Fruit fly (Drosophila melanogaster): ENCODE data around the gene Sytbeta.

The Sytbeta gene

dm6 chr3L:15047606-15048005 is 17.2 kb downstream of the Sytbeta start:
- TF ChIP-seq CG10669 (GFP tag; optimal IDR thresholded peaks at IDR 0.05) (no peak), CG11294 (GFP tag; IDR thresholded peaks at IDR 0.05) (no peak), Eip78C (GFP tag) (no peak), CG6854 (GFP tag; optimal IDR thresholded peaks at IDR 0.05) (no peak), fd85E (GFP tag; optimal IDR thresholded peaks at IDR 0.05) (no peak), CG7368 (GFP tag; optimal IDR thresholded peaks at IDR 0.05) (no peak), ss (GFP tag; optimal IDR thresholded peaks at IDR 0.05) (no peak), Gug (GFP tag; IDR thresholded peaks at IDR 0.05) (no peak), Blimp-1 (GFP tag; optimal IDR thresholded peaks at IDR 0.05) (no peak)

- TF ChIP-seq CG15336 (GFP tag; IDR thresholded peaks at IDR 0.05): no peak
- TF ChIP-seq CG6276 (GFP tag; optimal IDR thresholded peaks at IDR 0.05): no peak
- TF ChIP-seq CG9139 (GFP tag; optimal IDR thresholded peaks at IDR 0.05): no peak
- TF ChIP-seq fkh (GFP tag; optimal IDR thresholded peaks at IDR 0.05): no peak
- TF ChIP-seq acj6 (GFP tag; optimal IDR thresholded peaks at IDR 0.05): no peak
- TF ChIP-seq fd59A (GFP tag; optimal IDR thresholded peaks at IDR 0.05): no peak
- TF ChIP-seq achi (GFP tag; optimal IDR thresholded peaks at IDR 0.05): no peak
- TF ChIP-seq CG4318 (GFP tag; optimal IDR thresholded peaks at IDR 0.05): no peak
Measured at dm6 chr3L:15045114-15045513, 19.7 kb downstream of the Sytbeta start.

dm6 chr3L:15043874-15044336 is 20.9 kb downstream of the Sytbeta start, which contains the start of gene ind:
Gene ind (minus strand): TSS chr3L:15043924.
- no peak for TF ChIP-seq topi (GFP tag; optimal IDR thresholded peaks at IDR 0.05)
- no peak for TF ChIP-seq Lpt (GFP tag; optimal IDR thresholded peaks at IDR 0.05)
- no peak for TF ChIP-seq Smox (GFP tag; optimal IDR thresholded peaks at IDR 0.05)
- TF ChIP-seq Sox15 (GFP tag; optimal IDR thresholded peaks at IDR 0.05): no peak
- TF ChIP-seq CG4318 (GFP tag; optimal IDR thresholded peaks at IDR 0.05): no peak
- TF ChIP-seq salr (GFP tag; optimal IDR thresholded peaks at IDR 0.05): no peak
- no peak for TF ChIP-seq CG6163 (GFP tag; IDR thresholded peaks at IDR 0.05)
- TF ChIP-seq spab (GFP tag; optimal IDR thresholded peaks at IDR 0.05): no peak
- TF ChIP-seq CG6808 (GFP tag; optimal IDR thresholded peaks at IDR 0.05): no peak
- no peak for TF ChIP-seq Hr39 (GFP tag; optimal IDR thresholded peaks at IDR 0.05)
- TF ChIP-seq CG15336 (GFP tag; IDR thresholded peaks at IDR 0.05): no peak
- no peak for TF ChIP-seq CG3919 (GFP tag; optimal IDR thresholded peaks at IDR 0.05)

dm6 chr3L:15043465-15043864 is 21.3 kb downstream of the Sytbeta start:
- TF ChIP-seq Met (GFP tag; optimal IDR thresholded peaks at IDR 0.05): no peak
- no peak for TF ChIP-seq vri (GFP tag; optimal IDR thresholded peaks at IDR 0.05)
- no peak for TF ChIP-seq spab (GFP tag; optimal IDR thresholded peaks at IDR 0.05)
- TF ChIP-seq Hr4 (GFP tag; optimal IDR thresholded peaks at IDR 0.05): no peak
- no peak for TF ChIP-seq Ets21C (GFP tag; optimal IDR thresholded peaks at IDR 0.05)
- TF ChIP-seq CG11762 (GFP tag; optimal IDR thresholded peaks at IDR 0.05; ENCODE audit: insufficient read depth): no peak
- TF ChIP-seq fd85E (GFP tag; optimal IDR thresholded peaks at IDR 0.05): no peak
- no peak for TF ChIP-seq esn (GFP tag; optimal IDR thresholded peaks at IDR 0.05)

dm6 chr3L:15042470-15042869 is 22.3 kb downstream of the Sytbeta start, which contains the start of gene Rpn12R:
Gene Rpn12R (minus strand): TSS chr3L:15042570.
- no peak for TF ChIP-seq CG31627 (GFP tag; optimal IDR thresholded peaks at IDR 0.05)
- no peak for TF ChIP-seq CG8119 (GFP tag; IDR thresholded peaks at IDR 0.05)
- no peak for TF ChIP-seq CG6163 (GFP tag; IDR thresholded peaks at IDR 0.05)
- TF ChIP-seq Sox102F (GFP tag; optimal IDR thresholded peaks at IDR 0.05): no peak
- no peak for TF ChIP-seq CG10631 (GFP tag; optimal IDR thresholded peaks at IDR 0.05)
- TF ChIP-seq Sox15 (GFP tag; optimal IDR thresholded peaks at IDR 0.05): no peak
- TF ChIP-seq Gug (GFP tag; IDR thresholded peaks at IDR 0.05): no peak
- TF ChIP-seq fkh (GFP tag; optimal IDR thresholded peaks at IDR 0.05): no peak
- TF ChIP-seq Ets96B (tag; optimal IDR thresholded peaks at IDR 0.05): no peak
- TF ChIP-seq Lpt (GFP tag; optimal IDR thresholded peaks at IDR 0.05): no peak
- TF ChIP-seq CG16779 (tag; optimal IDR thresholded peaks at IDR 0.05): no peak
- TF ChIP-seq CG7368 (GFP tag; optimal IDR thresholded peaks at IDR 0.05): no peak
- TF ChIP-seq CG6276 (GFP tag; optimal IDR thresholded peaks at IDR 0.05): no peak
- TF ChIP-seq svp (GFP tag): no peak
- TF ChIP-seq CG3032 (tag; optimal IDR thresholded peaks at IDR 0.05): no peak
- TF ChIP-seq spab (GFP tag; optimal IDR thresholded peaks at IDR 0.05): no peak
- TF ChIP-seq CG11762 (GFP tag; optimal IDR thresholded peaks at IDR 0.05; ENCODE audit: insufficient read depth): no peak
- no peak for TF ChIP-seq net (GFP tag; optimal IDR thresholded peaks at IDR 0.05)
